Worm (Caenorhabditis elegans) whole organism, early embryonic: ENCODE results near the gene W01A11.1.

ENCODE experiments used
- B0310.2 ChIP-seq: sonication (generic microtip); optimal IDR thresholded peaks from 2 replicates; lab custom pipeline; 2016; ENCODE audit warnings: mild to moderate bottlenecking, missing genetic modification characterization, missing compliant biosample characterization
- F13C5.2 ChIP-seq: sonication (generic microtip); optimal IDR thresholded peaks from 2 replicates; lab custom pipeline; 2017; ENCODE audit warnings: mild to moderate bottlenecking, missing genetic modification characterization, inconsistent platforms, missing compliant biosample characterization
- aly-1 ChIP-seq: sonication (generic microtip); optimal IDR thresholded peaks from 2 replicates; lab custom pipeline; 2016; ENCODE audit warnings: missing genetic modification characterization, missing compliant biosample characterization
- ama-1 ChIP-seq: fragments of 150-350 bp; optimal IDR thresholded peaks from 2 replicates; lab custom pipeline; 2014
- ceh-13 ChIP-seq: fragments of 200-800 bp; sonication (Bioruptor generic); optimal IDR thresholded peaks from 2 replicates; lab custom pipeline; 2018; ENCODE audit warnings: mild to moderate bottlenecking, missing genetic modification characterization, missing compliant biosample characterization
- ceh-36 ChIP-seq: sonication (generic microtip); optimal IDR thresholded peaks from 2 replicates; lab custom pipeline; 2016; ENCODE audit warnings: missing genetic modification characterization, inconsistent platforms, missing compliant biosample characterization
- ets-7 ChIP-seq: sonication (generic microtip); optimal IDR thresholded peaks from 2 replicates; lab custom pipeline; 2016; ENCODE audit warnings: missing genotype, missing genetic modification characterization, missing compliant biosample characterization
- flt-1 ChIP-seq: fragments of 200-800 bp; sonication (Bioruptor generic); IDR thresholded peaks from 2 replicates; pipeline ENCODE4 v1.3.6; 2022; ENCODE audit warnings: missing genetic modification characterization, missing compliant biosample characterization
- hmbx-1 ChIP-seq: sonication (generic microtip); optimal IDR thresholded peaks from 2 replicates; lab custom pipeline; 2016; ENCODE audit warnings: mild to moderate bottlenecking, missing genetic modification characterization, missing compliant biosample characterization
- hmg-4 ChIP-seq: fragments of 200-800 bp; sonication (Bioruptor generic); optimal IDR thresholded peaks from 2 replicates; lab custom pipeline; 2018; ENCODE audit warnings: mild to moderate bottlenecking, missing genetic modification characterization, missing compliant biosample characterization
- hnd-1 ChIP-seq: sonication (generic microtip); optimal IDR thresholded peaks from 2 replicates; lab custom pipeline; 2016; ENCODE audit warnings: missing genetic modification characterization, missing compliant biosample characterization
- pes-1 ChIP-seq: fragments of 200-800 bp; sonication (Bioruptor generic); IDR thresholded peaks from 2 replicates; pipeline ENCODE4 v1.3.6; 2022; ENCODE audit warnings: missing genetic modification reagents, missing genetic modification characterization, missing compliant biosample characterization
- scrt-1 ChIP-seq: fragments of 200-800 bp; sonication (Bioruptor generic); IDR thresholded peaks from 2 replicates; pipeline ENCODE4 v1.3.6; 2022; ENCODE audit warnings: missing genetic modification characterization, missing compliant biosample characterization
- sea-1 ChIP-seq: fragments of 200-800 bp; sonication (Bioruptor generic); conservative IDR thresholded peaks from 2 replicates; pipeline ENCODE4 v1.3.6; 2022; ENCODE audit warnings: missing genetic modification characterization, missing compliant biosample characterization
- tbx-11 ChIP-seq: fragments of 200-800 bp; sonication (Bioruptor generic); IDR thresholded peaks from 2 replicates; pipeline ENCODE4 v1.3.6; 2022; ENCODE audit warnings: missing genetic modification characterization, missing compliant biosample characterization
- tbx-37 ChIP-seq: fragments of 200-800 bp; sonication (Bioruptor generic); conservative IDR thresholded peaks from 2 replicates; pipeline ENCODE4 v1.3.6; 2022; ENCODE audit warnings: missing genetic modification reagents, missing genetic modification characterization, missing compliant biosample characterization
- tra-4 ChIP-seq: sonication (generic microtip); optimal IDR thresholded peaks from 2 replicates; lab custom pipeline; 2017; ENCODE audit warnings: missing genetic modification characterization, missing compliant biosample characterization

The W01A11.1 gene

DNA sequence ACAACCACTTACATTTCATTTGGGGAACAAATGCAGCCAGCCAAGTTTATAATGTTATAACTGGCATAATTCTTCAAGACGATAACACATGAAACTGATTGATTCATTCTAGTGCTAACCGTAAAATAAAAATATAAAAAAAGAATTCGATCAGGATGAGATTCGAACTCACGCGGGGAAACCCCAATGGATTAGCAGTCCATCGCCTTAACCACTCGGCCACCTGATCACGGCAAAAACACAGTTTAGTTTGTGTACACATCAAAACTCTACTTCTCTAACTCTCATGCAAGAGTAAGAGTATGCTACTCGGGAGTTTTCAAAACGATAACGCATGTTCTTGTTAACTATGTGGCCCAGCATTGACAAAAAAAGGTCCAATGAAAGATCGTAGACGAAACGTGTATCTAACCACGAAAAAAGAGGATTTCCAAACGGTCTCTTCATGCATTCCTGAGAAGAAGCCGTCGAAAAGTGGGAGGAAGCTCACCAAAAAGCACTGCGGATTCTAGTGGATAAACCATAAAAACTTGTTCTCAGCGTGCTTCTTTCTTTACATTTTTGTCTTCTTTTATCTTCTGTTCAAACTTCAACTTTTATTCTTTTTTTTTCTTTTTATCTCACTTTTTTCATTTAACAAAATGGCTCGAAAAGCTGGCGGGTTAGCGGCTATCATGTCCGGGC is 52.8 kb downstream of the W01A11.1 start, which contains the start of gene twk-10:
TSS of gene twk-10 (plus strand) at position 634 of the 684 bp plus-strand sequence.
- TF ChIP-seq flt-1 (GFP tag; lab: Robert Waterston, UW) (peak; percentile 48), hmg-4 (GFP tag; lab: Kevin White, UChicago) (no peak), B0310.2 (tag; lab: Kevin White, UChicago) (no peak), pes-1 (GFP tag; lab: Robert Waterston, UW) (no peak; the same call in 1 of the 2 replicates), sea-1 (no peak), F13C5.2 (tag; lab: Kevin White, UChicago) (no peak), tra-4 (no peak), ama-1 (lab: Kevin White, UChicago) (no peak), hnd-1 (tag; lab: Kevin White, UChicago) (no peak), aly-1 (tag; lab: Kevin White, UChicago) (no peak), tbx-37 (GFP tag; lab: Robert Waterston, UW) (0 out of 2 replicates have a peak, but pooled peaks have one; percentile 39), scrt-1 (GFP tag; lab: Robert Waterston, UW) (peak; percentile 62; the same call in 1 of the 2 replicates), tbx-11 (GFP tag; lab: Robert Waterston, UW) (no peak), ets-7 (tag; lab: Kevin White, UChicago) (no peak), ceh-36 (tag; lab: Kevin White, UChicago) (peak; percentile 23), ceh-13 (no peak), hmbx-1 (tag; lab: Kevin White, UChicago) (no peak)
